Fruit fly (Drosophila melanogaster) whole organism, embryonic: ENCODE data around the gene Tsf2.
A peak's percentile ranks its signal among the peaks of the same experiment; 100 is the strongest.

Source experiments
- B-H2 ChIP-seq: fragments of 200-800 bp; sonication (Bioruptor generic); optimal IDR thresholded peaks from 2 replicates; lab custom pipeline; 2018; ENCODE audit warnings: missing biosample characterization, mild to moderate bottlenecking, missing genetic modification characterization
- C15 ChIP-seq: fragments of 200-800 bp; sonication (Bioruptor generic); IDR thresholded peaks from 3 replicates; pipeline ENCODE4 v1.3.6; 2022; ENCODE audit warnings: missing biosample characterization, missing genetic modification characterization
- CG10959 ChIP-seq: fragments of 200-800 bp; sonication (Bioruptor generic); IDR thresholded peaks from 2 replicates; pipeline ENCODE4 v1.3.6; 2022; ENCODE audit warnings: missing biosample characterization, missing genetic modification characterization
- CG12219 ChIP-seq: fragments of 200-800 bp; sonication (Bioruptor generic); optimal IDR thresholded peaks from 3 replicates; lab custom pipeline; 2018; ENCODE audit warnings: missing biosample characterization, mild to moderate bottlenecking, missing genetic modification characterization
- CG12744 ChIP-seq: fragments of 200-800 bp; sonication (Bioruptor generic); optimal IDR thresholded peaks from 2 replicates; lab custom pipeline; 2016; ENCODE audit warnings: missing biosample characterization, missing genetic modification characterization
- CG13287 ChIP-seq: fragments of 200-800 bp; sonication (Bioruptor generic); IDR thresholded peaks from 2 replicates; pipeline ENCODE4 v1.3.6; 2022; ENCODE audit warnings: missing biosample characterization, missing genetic modification characterization; ENCODE audit not compliant: partially characterized antibody
- CG15514 ChIP-seq: fragments of 200-800 bp; sonication (Bioruptor generic); optimal IDR thresholded peaks from 3 replicates; lab custom pipeline; 2017; ENCODE audit warnings: missing biosample characterization, missing genetic modification characterization, mild to moderate bottlenecking, moderate library complexity, missing genetic modification reagents
- CG1603 ChIP-seq: fragments of 200-800 bp; sonication (Bioruptor generic); optimal IDR thresholded peaks from 2 replicates; lab custom pipeline; 2019; ENCODE audit warnings: missing biosample characterization, mild to moderate bottlenecking, missing genetic modification characterization, moderate library complexity
- CG16813 ChIP-seq: fragments of 200-800 bp; sonication (Bioruptor generic); IDR thresholded peaks from 3 replicates; pipeline ENCODE4 v1.3.6; 2022; ENCODE audit warnings: missing biosample characterization, missing genetic modification characterization; ENCODE audit not compliant: partially characterized antibody
- CG2678 ChIP-seq: fragments of 200-800 bp; sonication (Bioruptor generic); optimal IDR thresholded peaks from 3 replicates; lab custom pipeline; 2019; ENCODE audit warnings: missing biosample characterization, mild to moderate bottlenecking, missing genetic modification characterization, moderate library complexity
- CG34376 ChIP-seq: fragments of 200-800 bp; sonication (Bioruptor generic); optimal IDR thresholded peaks from 2 replicates; lab custom pipeline; 2018; ENCODE audit warnings: missing biosample characterization, mild to moderate bottlenecking, missing genetic modification characterization
- CG4854 ChIP-seq: fragments of 200-800 bp; sonication (Bioruptor generic); optimal IDR thresholded peaks from 2 replicates; lab custom pipeline; 2016; ENCODE audit warnings: missing biosample characterization, missing genetic modification characterization, inconsistent platforms
- CG7372 ChIP-seq: fragments of 200-800 bp; sonication (Bioruptor generic); IDR thresholded peaks from 2 replicates; pipeline ENCODE4 v1.3.6; 2022; ENCODE audit warnings: missing biosample characterization, missing genetic modification characterization
- CG7745 ChIP-seq: fragments of 200-800 bp; sonication (Bioruptor generic); optimal IDR thresholded peaks from 2 replicates; lab custom pipeline; 2018; ENCODE audit warnings: missing biosample characterization, mild to moderate bottlenecking, missing genetic modification characterization, moderate library complexity
- CG7963 ChIP-seq: fragments of 200-800 bp; sonication (Bioruptor generic); IDR thresholded peaks from 3 replicates; pipeline ENCODE4 v1.3.6; 2022; ENCODE audit warnings: missing biosample characterization, missing genetic modification characterization; ENCODE audit not compliant: partially characterized antibody
- CG8478 ChIP-seq: fragments of >200 bp; optimal IDR thresholded peaks from 2 replicates; lab custom pipeline; 2018
- CG8924 ChIP-seq: fragments of 200-800 bp; optimal IDR thresholded peaks from 3 replicates; lab custom pipeline; 2019; ENCODE audit warnings: missing biosample characterization, mild to moderate bottlenecking, missing genetic modification characterization, moderate library complexity
- CG8944 ChIP-seq: fragments of 200-800 bp; sonication (Bioruptor generic); optimal IDR thresholded peaks from 3 replicates; lab custom pipeline; 2016; ENCODE audit warnings: missing biosample characterization, missing genetic modification characterization
- CG9609 ChIP-seq: fragments of 200-800 bp; sonication (Bioruptor generic); optimal IDR thresholded peaks from 3 replicates; lab custom pipeline; 2016; ENCODE audit warnings: missing biosample characterization, missing genetic modification characterization
- CG9817 ChIP-seq: fragments of 200-800 bp; sonication (Bioruptor generic); optimal IDR thresholded peaks from 2 replicates; lab custom pipeline; 2018; ENCODE audit warnings: missing biosample characterization, mild to moderate bottlenecking, missing genetic modification characterization, moderate library complexity
- CrebB ChIP-seq: fragments of 200-800 bp; sonication (Bioruptor generic); optimal IDR thresholded peaks from 3 replicates; lab custom pipeline; 2018; ENCODE audit warnings: missing biosample characterization, mild to moderate bottlenecking, missing genetic modification characterization
- D ChIP-seq, 2 experiments: fragments of 200-800 bp in 1 of 2; fragments of >200 bp in 1 of 2; sonication (Bioruptor generic) in 1 of 2; optimal IDR thresholded peaks; 2 replicates in 1 of 2; 3 replicates in 1 of 2; lab custom pipeline; 2017; ENCODE audit warnings: mild to moderate bottlenecking in 1 of 2, missing biosample characterization in 1 of 2, missing genetic modification characterization in 1 of 2, missing genetic modification reagents in 1 of 2
- Deaf1 ChIP-seq: fragments of 200-800 bp; optimal IDR thresholded peaks from 3 replicates; lab custom pipeline; 2019; ENCODE audit warnings: missing biosample characterization, mild to moderate bottlenecking, missing genetic modification characterization, moderate library complexity
- Dek ChIP-seq: fragments of 200-800 bp; sonication (Bioruptor generic); optimal IDR thresholded peaks from 3 replicates; lab custom pipeline; 2019; ENCODE audit warnings: missing biosample characterization, mild to moderate bottlenecking, missing genetic modification characterization, moderate library complexity
- Dll ChIP-seq: fragments of 200-800 bp; sonication (Bioruptor generic); IDR thresholded peaks from 4 replicates; pipeline ENCODE4 v1.3.6; 2022; ENCODE audit warnings: missing biosample characterization, missing genetic modification characterization; ENCODE audit not compliant: partially characterized antibody
- Dref ChIP-seq: fragments of 200-800 bp; sonication (Bioruptor generic); IDR thresholded peaks from 2 replicates; pipeline ENCODE4 v1.3.6; 2022; ENCODE audit warnings: missing biosample characterization, missing genetic modification characterization
- Drgx ChIP-seq: fragments of 200-800 bp; sonication (Bioruptor generic); IDR thresholded peaks from 2 replicates; pipeline ENCODE4 v1.3.6; 2022; ENCODE audit warnings: missing biosample characterization, missing genetic modification characterization
- Hand ChIP-seq: fragments of 200-800 bp; sonication (Bioruptor generic); optimal IDR thresholded peaks from 2 replicates; lab custom pipeline; 2017; ENCODE audit warnings: mild to moderate bottlenecking, missing biosample characterization, missing genetic modification reagents, missing genetic modification characterization
- MESR4 ChIP-seq: fragments of 200-800 bp; sonication (Bioruptor generic); optimal IDR thresholded peaks from 2 replicates; lab custom pipeline; 2018; ENCODE audit warnings: missing biosample characterization, mild to moderate bottlenecking, missing genetic modification characterization, moderate library complexity
- Mrtf ChIP-seq: fragments of 200-800 bp; sonication (Bioruptor generic); IDR thresholded peaks from 3 replicates; pipeline ENCODE4 v1.3.6; 2022; ENCODE audit warnings: missing biosample characterization, missing genetic modification characterization
- Neu2 ChIP-seq: fragments of 200-800 bp; sonication (Bioruptor generic); optimal IDR thresholded peaks from 3 replicates; lab custom pipeline; 2016; ENCODE audit warnings: missing biosample characterization, missing genetic modification characterization, borderline replicate concordance
- Pdp1 ChIP-seq, 2 experiments: fragments of 200-800 bp; sonication (Bioruptor generic); optimal IDR thresholded peaks; 3 replicates each; lab custom pipeline; 2016; ENCODE audit warnings: missing biosample characterization in 2 of 2, missing genetic modification characterization in 2 of 2, mild to moderate bottlenecking in 1 of 2, moderate library complexity in 1 of 2
- Sox102F ChIP-seq: fragments of 200-800 bp; sonication (Bioruptor generic); optimal IDR thresholded peaks from 2 replicates; lab custom pipeline; 2018; ENCODE audit warnings: missing biosample characterization, mild to moderate bottlenecking, missing genetic modification characterization, moderate library complexity
- Xbp1 ChIP-seq: fragments of 200-800 bp; sonication (Bioruptor generic); optimal IDR thresholded peaks from 3 replicates; lab custom pipeline; 2016; ENCODE audit warnings: missing biosample characterization, mild to moderate bottlenecking, missing genetic modification characterization
- ab ChIP-seq: fragments of 200-800 bp; sonication (Bioruptor generic); optimal IDR thresholded peaks from 2 replicates; lab custom pipeline; 2016; ENCODE audit warnings: missing biosample characterization, missing genetic modification characterization
- ac ChIP-seq: fragments of 200-800 bp; sonication (Bioruptor generic); optimal IDR thresholded peaks from 3 replicates; lab custom pipeline; 2017; ENCODE audit warnings: missing biosample characterization, mild to moderate bottlenecking, missing genetic modification characterization
- al ChIP-seq: fragments of 200-800 bp; sonication (Bioruptor generic); IDR thresholded peaks from 2 replicates; pipeline ENCODE4 v1.3.6; 2022; ENCODE audit warnings: missing biosample characterization, missing genetic modification characterization
- az2 ChIP-seq: fragments of 200-800 bp; sonication (Bioruptor generic); optimal IDR thresholded peaks from 3 replicates; lab custom pipeline; 2016; ENCODE audit warnings: missing biosample characterization, missing genetic modification characterization
- bbx ChIP-seq: fragments of 200-800 bp; sonication (Bioruptor generic); IDR thresholded peaks from 2 replicates; pipeline ENCODE4 v1.3.6; 2022; ENCODE audit warnings: missing biosample characterization, missing genetic modification characterization; ENCODE audit not compliant: partially characterized antibody
- chm ChIP-seq: fragments of 200-800 bp; sonication (Bioruptor generic); IDR thresholded peaks from 2 replicates; pipeline ENCODE4 v1.3.6; 2022; ENCODE audit warnings: missing biosample characterization, missing genetic modification characterization
- ci ChIP-seq: fragments of 200-800 bp; sonication (Bioruptor generic); IDR thresholded peaks from 3 replicates; pipeline ENCODE4 v1.3.6; 2022; ENCODE audit warnings: missing biosample characterization, missing genetic modification characterization
- danr ChIP-seq: fragments of 200-800 bp; sonication (Bioruptor generic); IDR thresholded peaks from 2 replicates; pipeline ENCODE4 v1.3.6; 2022; ENCODE audit warnings: missing biosample characterization, missing genetic modification characterization
- dimm ChIP-seq: fragments of 200-800 bp; sonication (Bioruptor generic); IDR thresholded peaks from 2 replicates; pipeline ENCODE4 v1.3.6; 2022; ENCODE audit warnings: missing biosample characterization, missing genetic modification characterization
- grn ChIP-seq: fragments of 200-800 bp; sonication (Bioruptor generic); optimal IDR thresholded peaks from 3 replicates; lab custom pipeline; 2017; ENCODE audit warnings: missing biosample characterization, missing genetic modification characterization
- knrl ChIP-seq: fragments of 200-800 bp; sonication (Bioruptor generic); IDR thresholded peaks from 3 replicates; pipeline ENCODE4 v1.3.6; 2022; ENCODE audit warnings: missing biosample characterization, missing genetic modification characterization; ENCODE audit not compliant: partially characterized antibody
- pb ChIP-seq: fragments of 200-800 bp; sonication (Bioruptor generic); optimal IDR thresholded peaks from 3 replicates; lab custom pipeline; 2016; ENCODE audit warnings: missing biosample characterization, missing genetic modification characterization
- row ChIP-seq: fragments of 200-800 bp; sonication (Bioruptor generic); IDR thresholded peaks from 3 replicates; pipeline ENCODE4 v1.3.6; 2022; ENCODE audit warnings: missing biosample characterization, missing genetic modification characterization
- run ChIP-seq: fragments of 200-800 bp; sonication (Bioruptor generic); optimal IDR thresholded peaks from 3 replicates; lab custom pipeline; 2018; ENCODE audit warnings: missing biosample characterization, mild to moderate bottlenecking, missing genetic modification characterization
- shn ChIP-seq: fragments of 200-800 bp; sonication (Bioruptor generic); optimal IDR thresholded peaks from 3 replicates; lab custom pipeline; 2016; ENCODE audit warnings: missing biosample characterization, missing genetic modification characterization
- twi ChIP-seq: fragments of 200-800 bp; optimal IDR thresholded peaks from 2 replicates; lab custom pipeline; 2019; ENCODE audit warnings: missing biosample characterization, mild to moderate bottlenecking, missing genetic modification characterization, moderate library complexity

Tsf2 gene

dm6 chr3L:12484948-12485347 is 48.6 kb downstream of the Tsf2 start, which contains the start of gene CG10663 (continued):
- TF ChIP-seq CG34376 (no peak), dimm (GFP tag; lab: Robert Waterston, UW) (no peak), knrl (GFP tag; lab: Robert Waterston, UW) (peak; percentile 35; the same call in 1 of the 3 replicates), CG9817 (tag; lab: Kevin White, UChicago) (no peak), CG8478 (no peak), shn (GFP tag; lab: Kevin White, UChicago) (no peak), C15 (GFP tag; lab: Robert Waterston, UW) (no peak), CG2678 (peak; percentile 9), row (GFP tag; lab: Robert Waterston, UW) (peak; percentile 72), az2 (GFP tag; lab: Kevin White, UChicago) (no peak), chm (GFP tag; lab: Robert Waterston, UW) (peak; percentile 43; the same call in 1 of the 2 replicates), grn (GFP tag; lab: Kevin White, UChicago) (no peak), Hand (no peak), Mrtf (GFP tag; lab: Robert Waterston, UW) (no peak), al (GFP tag; lab: Robert Waterston, UW) (no peak), CG8944 (no peak), CG7745 (no peak), CG12744 (GFP tag; lab: Kevin White, UChicago) (no peak), Dll (GFP tag; lab: Robert Waterston, UW) (no peak), B-H2 (GFP tag; lab: Kevin White, UChicago) (no peak), CG16813 (GFP tag; lab: Robert Waterston, UW) (peak; percentile 43; the same call in 1 of the 3 replicates), CG7963 (peak; percentile 53; the same call in 2 of the 3 replicates), CG12219 (GFP tag; lab: Kevin White, UChicago) (no peak), bbx (peak; percentile 60; the same call in 1 of the 2 replicates), run (tag; lab: Kevin White, UChicago) (no peak), Neu2 (no peak), Dref (GFP tag; lab: Robert Waterston, UW) (no peak), CG7372 (no peak), CG15514 (peak; percentile 12), danr (GFP tag; lab: Robert Waterston, UW) (no peak), CG13287 (GFP tag; lab: Robert Waterston, UW) (peak; percentile 57), Drgx (GFP tag; lab: Robert Waterston, UW) (peak; percentile 15; the same call in 1 of the 2 replicates), Xbp1 (GFP tag; lab: Kevin White, UChicago) (peak; percentile 1), Deaf1 (tag; lab: Kevin White, UChicago) (peak; percentile 81), CG10959 (GFP tag; lab: Robert Waterston, UW) (0 out of 2 replicates have a peak, but pooled peaks have one; percentile 31), pb (no peak), Pdp1 (GFP tag; optimal IDR thresholded peaks at IDR 0.05; lab: Kevin White, UChicago) (no peak), ci (GFP tag; lab: Robert Waterston, UW) (peak; percentile 72; the same call in 2 of the 3 replicates), ac (GFP tag; lab: Kevin White, UChicago) (no peak), Dek (tag; lab: Kevin White, UChicago) (no peak), Sox102F (no peak), CG9609 (no peak), CG8924 (no peak), ab (GFP tag; lab: Kevin White, UChicago) (no peak), CG4854 (no peak), twi (tag; lab: Kevin White, UChicago) (peak; percentile 96), CrebB (tag; lab: Kevin White, UChicago) (no peak), CG1603 (tag; lab: Kevin White, UChicago) (peak; percentile 36), MESR4 (no peak), D (optimal IDR thresholded peaks at IDR 0.05; lab: Kevin White, UChicago) (no peak), D (GFP tag; optimal IDR thresholded peaks at IDR 0.05; lab: Kevin White, UChicago) (no peak)
